Worm (Caenorhabditis elegans): ENCODE results near the gene sdz-31.

The sdz-31 gene

DNA sequence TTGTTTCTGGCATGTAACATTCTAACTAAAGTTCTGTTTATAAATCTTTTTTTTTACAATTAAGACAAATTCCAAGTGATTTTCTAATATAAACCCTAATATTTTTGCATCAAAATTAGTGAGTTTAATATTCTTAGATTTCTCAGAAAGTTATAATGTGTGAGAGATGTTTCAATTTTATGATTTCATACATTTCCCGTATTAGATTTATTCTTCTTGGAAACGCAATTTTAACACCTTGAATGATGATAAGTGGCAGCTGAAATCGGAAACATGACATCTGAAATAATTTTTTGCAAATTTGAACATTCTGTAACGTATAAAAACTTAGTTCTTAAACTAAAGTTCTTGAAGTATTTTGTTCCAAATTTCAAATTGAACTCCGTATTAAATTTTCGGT, 21.2 kb downstream of the sdz-31 start:
- TF ChIP-seq F33H1.4 (GFP tag; IDR thresholded peaks at IDR 0.05) (no peak), ztf-22 (GFP tag; optimal IDR thresholded peaks at IDR 0.05) (no peak), unc-130 (GFP tag; optimal IDR thresholded peaks at IDR 0.05) (no peak), T26A5.8 (tag; optimal IDR thresholded peaks at IDR 0.05) (no peak), C06A6.2 (GFP tag; conservative IDR thresholded peaks at IDR 0.05) (no peak), bed-2 (GFP tag; IDR thresholded peaks at IDR 0.05) (no peak)

DNA sequence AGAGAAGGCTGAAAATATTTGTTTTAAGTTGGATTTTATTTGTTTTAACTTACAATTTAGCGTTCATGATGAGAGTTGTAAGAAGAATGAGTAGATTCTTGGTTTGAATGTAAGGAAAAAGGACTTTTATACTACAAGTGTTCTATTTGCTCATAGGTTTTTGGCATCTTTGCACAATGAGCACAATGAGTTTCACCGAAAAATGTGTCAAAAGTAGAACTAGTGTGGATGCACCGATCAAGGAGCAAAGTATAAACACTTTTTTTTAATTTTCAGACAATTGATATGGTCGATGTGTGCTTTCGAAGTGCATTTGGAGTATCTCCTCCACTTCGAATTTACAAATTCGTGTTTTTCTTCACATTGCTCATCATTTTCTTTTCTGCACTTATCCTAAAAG, 26.1 kb downstream of the sdz-31 start, which contains the start of gene fipr-11:
TSS of gene fipr-11 (minus strand) at position 101 of the 400 bp plus-strand sequence.
- TF ChIP-seq snpc-4 (GFP tag; optimal IDR thresholded peaks at IDR 0.05) (no peak), snpc-4 (tag; optimal IDR thresholded peaks at IDR 0.05) (no peak), K11D2.4 (GFP tag; IDR thresholded peaks at IDR 0.05) (no peak), lsl-1 (GFP tag; optimal IDR thresholded peaks at IDR 0.05) (no peak), nfyb-1 (GFP tag; IDR thresholded peaks at IDR 0.05) (no peak), tbp1 (GFP tag; optimal IDR thresholded peaks at IDR 0.05) (no peak), unc-62 (GFP tag; optimal IDR thresholded peaks at IDR 0.05) (no peak), nhr-120 (GFP tag; IDR thresholded peaks at IDR 0.05) (no peak), snpc-3.4 (tag; optimal IDR thresholded peaks at IDR 0.05) (no peak), egl-44 (GFP tag; IDR thresholded peaks at IDR 0.05) (no peak), C17E4.6 (GFP tag; IDR thresholded peaks at IDR 0.05) (no peak), ztf-26 (tag; optimal IDR thresholded peaks at IDR 0.05) (no peak), F49E8.2 (tag; optimal IDR thresholded peaks at IDR 0.05; ENCODE audit: insufficient read depth) (no peak), rec-8 (tag; optimal IDR thresholded peaks at IDR 0.05) (no peak), cebp-2 (GFP tag; IDR thresholded peaks at IDR 0.05) (no peak)

DNA sequence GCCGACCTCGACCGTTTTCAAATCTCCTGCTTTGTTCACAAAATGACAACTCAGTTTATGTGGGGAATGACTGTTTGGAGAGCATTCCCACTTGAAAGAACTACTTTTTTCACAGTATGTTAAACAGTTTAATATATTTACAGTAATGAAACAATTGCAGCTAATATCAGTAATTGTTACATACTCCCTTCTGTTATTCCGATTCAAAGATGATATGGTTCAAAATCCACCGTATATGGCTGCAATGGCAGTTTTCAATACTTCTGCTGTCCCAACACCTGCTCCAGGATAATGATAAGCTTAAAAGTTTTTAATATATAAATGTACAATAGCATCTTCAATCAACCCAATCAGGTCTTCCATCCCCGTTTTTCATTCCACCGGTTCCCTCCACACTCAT, 27.2 kb downstream of the sdz-31 start:
- TF ChIP-seq F37B4.10 (GFP tag; IDR thresholded peaks at IDR 0.05) (no peak), nhr-90 (tag; optimal IDR thresholded peaks at IDR 0.05) (no peak)

DNA sequence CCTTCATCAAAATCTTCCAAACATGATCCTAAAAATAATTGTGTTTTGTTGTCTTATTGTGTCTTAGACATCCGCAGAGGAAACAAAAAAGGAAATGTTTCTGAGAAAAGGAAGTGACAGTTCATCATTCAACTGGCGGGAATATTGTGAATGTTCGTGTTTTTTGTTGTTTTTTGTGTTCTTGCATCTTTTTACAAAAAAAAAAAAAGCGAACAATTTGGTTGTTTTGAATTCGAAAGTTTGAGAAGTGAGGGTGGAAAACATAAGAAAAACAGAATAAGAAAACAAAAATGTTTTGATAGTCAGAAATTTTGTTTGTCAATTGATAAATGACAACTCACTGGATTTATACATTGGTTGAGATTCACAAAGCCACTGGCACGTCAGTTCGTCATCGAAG, 29.7 kb downstream of the sdz-31 start:
- TF ChIP-seq lin-40 (tag; optimal IDR thresholded peaks at IDR 0.05), result no peak
- no peak for TF ChIP-seq dox-1 (GFP tag; IDR thresholded peaks at IDR 0.05)
- TF ChIP-seq lin-54 (GFP tag; optimal IDR thresholded peaks at IDR 0.05), result no peak
- TF ChIP-seq F57A8.1 (GFP tag; optimal IDR thresholded peaks at IDR 0.05), result no peak
- no peak for TF ChIP-seq madf-10 (tag; optimal IDR thresholded peaks at IDR 0.05)
- no peak for TF ChIP-seq madf-3 (GFP tag; IDR thresholded peaks at IDR 0.05)
- TF ChIP-seq zfh-2 (GFP tag; conservative IDR thresholded peaks at IDR 0.05), result no peak
- TF ChIP-seq C06A6.2 (GFP tag; conservative IDR thresholded peaks at IDR 0.05), result no peak
- TF ChIP-seq Y56A3A.18 (GFP tag; IDR thresholded peaks at IDR 0.05), result no peak
- TF ChIP-seq atf-7 (tag; optimal IDR thresholded peaks at IDR 0.05), result no peak
- no peak for TF ChIP-seq ZK185.1 (tag; optimal IDR thresholded peaks at IDR 0.05; ENCODE audit: poor library complexity, severe bottlenecking)
- no peak for TF ChIP-seq attf-3 (GFP tag; conservative IDR thresholded peaks at IDR 0.05)
- no peak for TF ChIP-seq B0336.3 (GFP tag; IDR thresholded peaks at IDR 0.05)

Measured in whole organism, young adult.